Fruit fly (Drosophila melanogaster) whole organism, embryonic: Measurements from ENCODE around the gene Bace.

Experiments
- Awh ChIP-seq: fragments of 200-800 bp; sonication (Bioruptor generic); IDR thresholded peaks from 2 replicates; pipeline ENCODE4, ENCODE4 v1.3.6; 2022; ENCODE audit warnings: missing biosample characterization, missing genetic modification characterization
- BtbVII ChIP-seq: fragments of 200-800 bp; sonication (Bioruptor generic); optimal IDR thresholded peaks from 3 replicates; lab custom pipeline; 2017; ENCODE audit warnings: missing biosample characterization, mild to moderate bottlenecking, missing genetic modification characterization
- CG10543 ChIP-seq: fragments of 200-800 bp; sonication (Bioruptor generic); optimal IDR thresholded peaks from 3 replicates; lab custom pipeline; 2017; ENCODE audit warnings: missing biosample characterization, mild to moderate bottlenecking, missing genetic modification characterization, moderate library complexity
- CG11560 ChIP-seq: fragments of 200-800 bp; sonication (Bioruptor generic); IDR thresholded peaks from 3 replicates; pipeline ENCODE4 v1.3.6; 2022; ENCODE audit warnings: missing biosample characterization, missing genetic modification characterization
- CG12942 ChIP-seq: fragments of 200-800 bp; sonication (Bioruptor generic); optimal IDR thresholded peaks from 3 replicates; lab custom pipeline; 2016; ENCODE audit warnings: missing biosample characterization, missing genetic modification characterization
- CG14014 ChIP-seq: fragments of 200-800 bp; sonication (Bioruptor generic); IDR thresholded peaks from 2 replicates; pipeline ENCODE4 v1.3.6; 2022; ENCODE audit warnings: missing biosample characterization, missing genetic modification characterization
- CG15269 ChIP-seq: fragments of 200-800 bp; sonication (Bioruptor generic); optimal IDR thresholded peaks from 2 replicates; lab custom pipeline; 2018; ENCODE audit warnings: missing biosample characterization, mild to moderate bottlenecking, missing genetic modification characterization, moderate library complexity
- CG15479 ChIP-seq: fragments of 200-800 bp; sonication (Bioruptor generic); optimal IDR thresholded peaks from 3 replicates; lab custom pipeline; 2019; ENCODE audit warnings: missing biosample characterization, mild to moderate bottlenecking, missing genetic modification characterization, moderate library complexity
- CG1603 ChIP-seq: fragments of 200-800 bp; sonication (Bioruptor generic); optimal IDR thresholded peaks from 2 replicates; lab custom pipeline; 2019; ENCODE audit warnings: missing biosample characterization, mild to moderate bottlenecking, missing genetic modification characterization, moderate library complexity
- CG16779 ChIP-seq: fragments of 200-800 bp; sonication (Bioruptor generic); IDR thresholded peaks from 2 replicates; pipeline ENCODE4 v1.3.6; 2022; ENCODE audit warnings: missing biosample characterization, missing genetic modification characterization
- CG16863 ChIP-seq: fragments of 200-800 bp; sonication (Bioruptor generic); optimal IDR thresholded peaks from 3 replicates; lab custom pipeline; 2016; ENCODE audit warnings: missing biosample characterization, missing genetic modification characterization
- CG17829 ChIP-seq: fragments of 200-800 bp; optimal IDR thresholded peaks from 2 replicates; lab custom pipeline; 2019; ENCODE audit warnings: missing biosample characterization, mild to moderate bottlenecking, missing genetic modification characterization, moderate library complexity
- CG17912 ChIP-seq: fragments of 200-800 bp; sonication (Bioruptor generic); optimal IDR thresholded peaks from 2 replicates; lab custom pipeline; 2018; ENCODE audit warnings: missing biosample characterization, mild to moderate bottlenecking, missing genetic modification characterization
- CG1832 ChIP-seq: fragments of 200-800 bp; sonication (Bioruptor generic); optimal IDR thresholded peaks from 2 replicates; lab custom pipeline; 2017; ENCODE audit warnings: missing biosample characterization, mild to moderate bottlenecking, missing genetic modification characterization, inconsistent platforms
- CG2889 ChIP-seq: fragments of 200-800 bp; sonication (Bioruptor generic); IDR thresholded peaks from 3 replicates; pipeline ENCODE4 v1.3.6; 2022; ENCODE audit warnings: missing biosample characterization, missing genetic modification characterization
- CG3065 ChIP-seq: fragments of 200-800 bp; sonication (Bioruptor generic); optimal IDR thresholded peaks from 2 replicates; lab custom pipeline; 2016; ENCODE audit warnings: missing biosample characterization, missing genetic modification characterization
- CG3163 ChIP-seq: fragments of 200-800 bp; sonication (Bioruptor generic); optimal IDR thresholded peaks from 3 replicates; lab custom pipeline; 2016; ENCODE audit warnings: missing biosample characterization, missing genetic modification characterization
- CG32532 ChIP-seq: fragments of 200-800 bp; sonication (Bioruptor generic); IDR thresholded peaks from 2 replicates; pipeline ENCODE4 v1.3.6; 2022; ENCODE audit warnings: missing biosample characterization, missing genetic modification characterization
- CG32767 ChIP-seq: fragments of 200-800 bp; sonication (Bioruptor generic); IDR thresholded peaks from 2 replicates; pipeline ENCODE4 v1.3.6; 2022; ENCODE audit warnings: missing biosample characterization, missing genetic modification characterization
- CG3995 ChIP-seq: fragments of 200-800 bp; sonication (Bioruptor generic); optimal IDR thresholded peaks from 3 replicates; lab custom pipeline; 2016; ENCODE audit warnings: missing biosample characterization, missing genetic modification characterization
- CG4404 ChIP-seq: fragments of 200-800 bp; sonication (Bioruptor generic); IDR thresholded peaks from 2 replicates; pipeline ENCODE4 v1.3.6; 2022; ENCODE audit warnings: missing biosample characterization, missing genetic modification characterization
- CG4820 ChIP-seq: fragments of 200-800 bp; sonication (Bioruptor generic); optimal IDR thresholded peaks from 3 replicates; lab custom pipeline; 2016; ENCODE audit warnings: missing biosample characterization, missing genetic modification characterization
- CG7786 ChIP-seq: fragments of 200-800 bp; sonication (Bioruptor generic); optimal IDR thresholded peaks from 2 replicates; lab custom pipeline; 2016; ENCODE audit warnings: missing biosample characterization, missing genetic modification characterization
- CG7839 ChIP-seq: fragments of 200-800 bp; sonication (Bioruptor generic); optimal IDR thresholded peaks from 3 replicates; lab custom pipeline; 2018; ENCODE audit warnings: missing biosample characterization, mild to moderate bottlenecking, missing genetic modification characterization, moderate library complexity
- CG9437 ChIP-seq: fragments of 200-800 bp; sonication (Bioruptor generic); optimal IDR thresholded peaks from 2 replicates; lab custom pipeline; 2018; ENCODE audit warnings: missing biosample characterization, mild to moderate bottlenecking, missing genetic modification characterization
- CG9932 ChIP-seq: fragments of 200-800 bp; sonication (Bioruptor generic); IDR thresholded peaks from 2 replicates; pipeline ENCODE4 v1.3.6; 2022; ENCODE audit warnings: missing biosample characterization, missing genetic modification characterization
- Dip2 ChIP-seq: fragments of 200-800 bp; sonication (Bioruptor generic); IDR thresholded peaks from 2 replicates; pipeline ENCODE4 v1.3.6; 2022; ENCODE audit warnings: missing biosample characterization, missing genetic modification characterization
- ERR ChIP-seq: fragments of 200-800 bp; sonication (Bioruptor generic); optimal IDR thresholded peaks from 2 replicates; lab custom pipeline; 2016; ENCODE audit warnings: missing biosample characterization, missing genetic modification characterization
- Eip74EF ChIP-seq, 2 experiments: fragments of 200-800 bp in 1 of 2; fragments of >200 bp in 1 of 2; sonication (Bioruptor generic) in 1 of 2; optimal IDR thresholded peaks; 2 replicates each; lab custom pipeline; 2017 to 2019; ENCODE audit warnings: missing biosample characterization in 2 of 2, missing genetic modification characterization in 2 of 2, mild to moderate bottlenecking in 1 of 2, moderate library complexity in 1 of 2
- HHEX ChIP-seq: fragments of 200-800 bp; sonication (Bioruptor generic); optimal IDR thresholded peaks from 3 replicates; lab custom pipeline; 2017; ENCODE audit warnings: missing biosample characterization, mild to moderate bottlenecking, missing genetic modification characterization, missing genetic modification reagents
- MTF-1 ChIP-seq: fragments of 200-800 bp; sonication (Bioruptor generic); optimal IDR thresholded peaks from 2 replicates; lab custom pipeline; 2018; ENCODE audit warnings: missing biosample characterization, mild to moderate bottlenecking, missing genetic modification characterization, borderline replicate concordance
- Mes4 ChIP-seq: fragments of 200-800 bp; sonication (Bioruptor generic); optimal IDR thresholded peaks from 2 replicates; lab custom pipeline; 2016; ENCODE audit warnings: missing biosample characterization, missing genetic modification characterization
- NC2β ChIP-seq: fragments of 200-800 bp; sonication (Bioruptor generic); optimal IDR thresholded peaks from 2 replicates; lab custom pipeline; 2016; ENCODE audit warnings: missing biosample characterization, missing genetic modification characterization
- Usf ChIP-seq: fragments of 200-800 bp; sonication (Bioruptor generic); optimal IDR thresholded peaks from 2 replicates; lab custom pipeline; 2017; ENCODE audit warnings: missing genotype, missing biosample characterization, missing genetic modification characterization
- bigmax ChIP-seq: fragments of 200-800 bp; sonication (Bioruptor generic); optimal IDR thresholded peaks from 2 replicates; lab custom pipeline; 2018; ENCODE audit warnings: missing biosample characterization, mild to moderate bottlenecking, missing genetic modification characterization
- cad ChIP-seq: fragments of >200 bp; optimal IDR thresholded peaks from 2 replicates; lab custom pipeline; 2017; ENCODE audit warnings: missing biosample characterization, missing genetic modification characterization
- chif ChIP-seq, 2 experiments: fragments of 200-800 bp; sonication (Bioruptor generic); optimal IDR thresholded peaks; 3 replicates each; lab custom pipeline; 2016; ENCODE audit warnings: missing biosample characterization in 2 of 2, missing genetic modification characterization in 2 of 2
- chinmo ChIP-seq: fragments of 200-800 bp; sonication (Bioruptor generic); IDR thresholded peaks from 4 replicates; pipeline ENCODE4 v1.3.6; 2022; ENCODE audit warnings: missing biosample characterization, missing genetic modification characterization; ENCODE audit not compliant: partially characterized antibody
- croc ChIP-seq: fragments of 200-800 bp; sonication (Bioruptor generic); conservative IDR thresholded peaks from 3 replicates; pipeline ENCODE4 v1.3.6; 2022; ENCODE audit warnings: missing biosample characterization, missing genetic modification characterization
- cwo ChIP-seq: fragments of 200-800 bp; sonication (Bioruptor generic); optimal IDR thresholded peaks from 3 replicates; lab custom pipeline; 2017; ENCODE audit warnings: missing biosample characterization, missing genetic modification characterization, mild to moderate bottlenecking, moderate library complexity, missing genetic modification reagents
- disco-r ChIP-seq: fragments of 200-800 bp; sonication (Bioruptor generic); optimal IDR thresholded peaks from 2 replicates; lab custom pipeline; 2016; ENCODE audit warnings: missing biosample characterization, missing genetic modification characterization
- dmrt11E ChIP-seq: fragments of 200-800 bp; sonication (Bioruptor generic); optimal IDR thresholded peaks from 3 replicates; lab custom pipeline; 2018; ENCODE audit warnings: missing biosample characterization, mild to moderate bottlenecking, missing genetic modification characterization, moderate library complexity
- fu2 ChIP-seq: fragments of 200-800 bp; sonication (Bioruptor generic); optimal IDR thresholded peaks from 2 replicates; lab custom pipeline; 2016; ENCODE audit warnings: missing biosample characterization, missing genetic modification characterization
- gem ChIP-seq: fragments of 200-800 bp; sonication (Bioruptor generic); optimal IDR thresholded peaks from 2 replicates; lab custom pipeline; 2019; ENCODE audit warnings: missing biosample characterization, mild to moderate bottlenecking, missing genetic modification characterization, moderate library complexity
- gsb ChIP-seq: fragments of 200-800 bp; sonication (Bioruptor generic); IDR thresholded peaks from 2 replicates; pipeline ENCODE4 v1.3.6; 2022; ENCODE audit warnings: missing biosample characterization, missing genetic modification characterization
- inv ChIP-seq: fragments of 200-800 bp; sonication (Bioruptor generic); IDR thresholded peaks from 2 replicates; pipeline ENCODE4 v1.3.6; 2022; ENCODE audit warnings: missing biosample characterization, missing genetic modification characterization; ENCODE audit not compliant: partially characterized antibody
- pb ChIP-seq: fragments of 200-800 bp; sonication (Bioruptor generic); optimal IDR thresholded peaks from 3 replicates; lab custom pipeline; 2016; ENCODE audit warnings: missing biosample characterization, missing genetic modification characterization
- psq ChIP-seq: fragments of 200-800 bp; sonication (Bioruptor generic); optimal IDR thresholded peaks from 2 replicates; lab custom pipeline; 2017; ENCODE audit warnings: missing biosample characterization, missing genetic modification characterization
- sens-2 ChIP-seq: fragments of 200-800 bp; sonication (Bioruptor generic); IDR thresholded peaks from 2 replicates; pipeline ENCODE4 v1.3.6; 2022; ENCODE audit warnings: missing biosample characterization, missing genetic modification characterization
- sob ChIP-seq: fragments of 200-800 bp; sonication (Bioruptor generic); IDR thresholded peaks from 2 replicates; pipeline ENCODE4 v1.3.6; 2022; ENCODE audit warnings: missing biosample characterization, missing genetic modification characterization
- vfl ChIP-seq: fragments of 200-800 bp; sonication (Bioruptor generic); optimal IDR thresholded peaks from 2 replicates; lab custom pipeline; 2016; ENCODE audit warnings: missing biosample characterization, missing genetic modification characterization

Gene Bace

DNA sequence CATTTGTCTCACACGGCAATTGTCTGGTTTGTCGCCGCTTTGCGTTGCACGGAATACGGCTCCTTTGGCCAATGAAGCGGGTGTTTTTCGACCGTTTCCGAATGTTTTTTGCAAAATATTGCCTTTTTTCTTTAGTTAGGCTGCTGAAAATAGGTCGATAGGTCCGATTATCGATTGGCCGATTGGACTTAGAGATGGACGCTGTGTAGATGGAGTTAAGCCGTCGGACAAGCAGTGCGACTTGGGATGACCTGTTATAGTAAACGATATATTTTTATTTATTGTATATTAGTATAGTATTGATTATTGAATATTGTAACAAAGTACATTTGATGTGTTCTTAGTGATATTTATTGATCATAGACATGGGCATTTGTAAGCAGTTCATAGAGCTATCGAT is 32.2 kb upstream of the Bace start, which contains the start of the genes lmgA and lmgB (continued):
- TF ChIP-seq croc (GFP tag; lab: Robert Waterston, UW), result no peak
- no peak for TF ChIP-seq Eip74EF (GFP tag; optimal IDR thresholded peaks at IDR 0.05; lab: Kevin White, UChicago)
- TF ChIP-seq CG4404 (GFP tag; lab: Robert Waterston, UW), result no peak
- peak; percentile 27 for TF ChIP-seq dmrt11E (tag; lab: Kevin White, UChicago)
- TF ChIP-seq CG7786 (GFP tag; lab: Kevin White, UChicago), result no peak
- TF ChIP-seq Dip2 (GFP tag; lab: Robert Waterston, UW), result no peak
- TF ChIP-seq CG16863 (GFP tag; lab: Kevin White, UChicago), result no peak
- no peak for TF ChIP-seq CG32767 (GFP tag; lab: Robert Waterston, UW)
- TF ChIP-seq Awh, result no peak
- no peak for TF ChIP-seq pb (GFP tag; lab: Kevin White, UChicago)
- no peak for TF ChIP-seq CG4820 (GFP tag; lab: Kevin White, UChicago)
- peak; percentile 27 for TF ChIP-seq CG7839 (tag; lab: Kevin White, UChicago)
- no peak for TF ChIP-seq CG3065 (GFP tag; lab: Kevin White, UChicago)
- peak; percentile 64 for TF ChIP-seq CG17829
- no peak for TF ChIP-seq CG17912 (GFP tag; lab: Kevin White, UChicago)
- no peak for TF ChIP-seq ERR (GFP tag; lab: Kevin White, UChicago)
- TF ChIP-seq CG1832 (GFP tag; lab: Kevin White, UChicago), result no peak
- no peak for TF ChIP-seq CG9437 (GFP tag; lab: Kevin White, UChicago)
- 0 out of 2 replicates have a peak, but pooled peaks have one; percentile 19 for TF ChIP-seq CG16779
- TF ChIP-seq cad (GFP tag; lab: Kevin White, UChicago), result no peak
- peak; percentile 47; the same call in 1 of the 2 replicates for TF ChIP-seq sob (GFP tag; lab: Robert Waterston, UW)
- peak; percentile 42; the same call in 1 of the 2 replicates for TF ChIP-seq CG32532 (GFP tag; lab: Robert Waterston, UW)
- TF ChIP-seq cwo, result no peak
- no peak for TF ChIP-seq CG2889 (GFP tag; lab: Robert Waterston, UW)
- peak; percentile 82 for TF ChIP-seq inv (GFP tag; lab: Robert Waterston, UW)
- TF ChIP-seq CG15269 (tag; lab: Kevin White, UChicago), result peak; percentile 36
- peak; percentile 46; the same call in 3 of the 4 replicates for TF ChIP-seq chinmo (GFP tag; lab: Robert Waterston, UW)
- peak; percentile 73 for TF ChIP-seq CG3995
- TF ChIP-seq CG12942 (GFP tag; lab: Kevin White, UChicago), result peak; percentile 51
- no peak for TF ChIP-seq Usf (GFP tag; lab: Kevin White, UChicago)
- TF ChIP-seq disco-r (GFP tag; lab: Kevin White, UChicago), result no peak
- no peak for TF ChIP-seq HHEX
- TF ChIP-seq bigmax (GFP tag; lab: Kevin White, UChicago), result no peak
- no peak for TF ChIP-seq sens-2 (GFP tag; lab: Robert Waterston, UW)
- TF ChIP-seq gem (tag; lab: Kevin White, UChicago), result peak; percentile 60
- TF ChIP-seq MTF-1, result no peak
- no peak for TF ChIP-seq gsb (GFP tag; lab: Robert Waterston, UW)
- TF ChIP-seq fu2 (GFP tag; lab: Kevin White, UChicago), result no peak
- TF ChIP-seq CG9932, result peak; percentile 76
- TF ChIP-seq chif (GFP tag; optimal IDR thresholded peaks at IDR 0.05; lab: Kevin White, UChicago), result no peak
- no peak for TF ChIP-seq CG10543 (GFP tag; lab: Kevin White, UChicago)
- TF ChIP-seq CG3163 (GFP tag; lab: Kevin White, UChicago), result no peak
- TF ChIP-seq psq (GFP tag; lab: Kevin White, UChicago), result no peak
- no peak for TF ChIP-seq NC2β (GFP tag; lab: Kevin White, UChicago)
- TF ChIP-seq BtbVII (GFP tag; lab: Kevin White, UChicago), result no peak
- TF ChIP-seq Mes4 (GFP tag; lab: Kevin White, UChicago), result no peak
- TF ChIP-seq CG15479 (GFP tag; lab: Kevin White, UChicago), result no peak
- TF ChIP-seq vfl (GFP tag; lab: Kevin White, UChicago), result peak; percentile 57
- TF ChIP-seq CG11560 (tag; lab: Robert Waterston, UW), result no peak
- peak; percentile 66 for TF ChIP-seq CG1603 (tag; lab: Kevin White, UChicago)
- 0 out of 2 replicates have a peak, but pooled peaks have one; percentile 9 for TF ChIP-seq CG14014
